Fruit fly (Drosophila melanogaster) whole organism, prepupa: ENCODE data around the gene CG8892.

ENCODE experiments used
- Blimp-1 ChIP-seq: fragments of 200-800 bp; sonication (Bioruptor generic); optimal IDR thresholded peaks from 3 replicates; lab custom pipeline; 2017; ENCODE audit warnings: missing biosample characterization, missing genetic modification characterization, mild to moderate bottlenecking, moderate library complexity, missing genetic modification reagents
- CG10631 ChIP-seq: fragments of 200-800 bp; sonication (Bioruptor generic); optimal IDR thresholded peaks from 2 replicates; lab custom pipeline; 2016; ENCODE audit warnings: missing biosample characterization, missing genetic modification characterization
- CG10669 ChIP-seq: fragments of 200-800 bp; sonication (Bioruptor generic); optimal IDR thresholded peaks from 3 replicates; lab custom pipeline; 2018; ENCODE audit warnings: missing biosample characterization, mild to moderate bottlenecking, missing genetic modification characterization, moderate library complexity
- CG11294 ChIP-seq: fragments of 200-800 bp; sonication (Bioruptor generic); IDR thresholded peaks from 2 replicates; pipeline ENCODE4 v1.3.6; 2022; ENCODE audit warnings: missing biosample characterization, missing genetic modification characterization
- CG11902 ChIP-seq: fragments of 200-800 bp; sonication (Bioruptor generic); optimal IDR thresholded peaks from 3 replicates; lab custom pipeline; 2016; ENCODE audit warnings: missing biosample characterization, missing genetic modification characterization
- CG16779 ChIP-seq: fragments of 200-800 bp; sonication (Bioruptor generic); optimal IDR thresholded peaks from 3 replicates; lab custom pipeline; 2017; ENCODE audit warnings: missing biosample characterization, mild to moderate bottlenecking, missing genetic modification characterization
- CG3032 ChIP-seq: fragments of 200-800 bp; optimal IDR thresholded peaks from 2 replicates; lab custom pipeline; 2019; ENCODE audit warnings: missing biosample characterization, mild to moderate bottlenecking, missing genetic modification characterization, moderate library complexity
- CG31627 ChIP-seq: fragments of 200-800 bp; sonication (Bioruptor generic); optimal IDR thresholded peaks from 3 replicates; lab custom pipeline; 2016; ENCODE audit warnings: missing biosample characterization, missing genetic modification characterization
- CG32006 ChIP-seq: fragments of 200-800 bp; sonication (Bioruptor generic); optimal IDR thresholded peaks from 3 replicates; lab custom pipeline; 2017; ENCODE audit warnings: missing biosample characterization, mild to moderate bottlenecking, missing genetic modification characterization
- CG34406 ChIP-seq: fragments of 200-800 bp; sonication (Bioruptor generic); optimal IDR thresholded peaks from 3 replicates; lab custom pipeline; 2016; ENCODE audit warnings: missing biosample characterization, missing genetic modification characterization
- CG3919 ChIP-seq: fragments of 200-800 bp; sonication (Bioruptor generic); optimal IDR thresholded peaks from 3 replicates; lab custom pipeline; 2016; ENCODE audit warnings: missing biosample characterization, missing genetic modification characterization
- CG4318 ChIP-seq: fragments of 200-800 bp; sonication (Bioruptor generic); optimal IDR thresholded peaks from 3 replicates; lab custom pipeline; 2017; ENCODE audit warnings: missing biosample characterization, mild to moderate bottlenecking, missing genetic modification characterization
- CG6163 ChIP-seq: fragments of 200-800 bp; sonication (Bioruptor generic); IDR thresholded peaks from 3 replicates; pipeline ENCODE4 v1.3.6; 2022; ENCODE audit warnings: missing biosample characterization, missing genetic modification characterization
- CG6276 ChIP-seq: fragments of 200-800 bp; sonication (Bioruptor generic); optimal IDR thresholded peaks from 2 replicates; lab custom pipeline; 2017; ENCODE audit warnings: missing biosample characterization, mild to moderate bottlenecking, missing genetic modification characterization
- CG6808 ChIP-seq: fragments of 200-800 bp; sonication (Bioruptor generic); optimal IDR thresholded peaks from 3 replicates; lab custom pipeline; 2017; ENCODE audit warnings: missing biosample characterization, missing genetic modification characterization, mild to moderate bottlenecking, moderate library complexity, missing genetic modification reagents
- CG7368 ChIP-seq: fragments of 200-800 bp; sonication (Bioruptor generic); optimal IDR thresholded peaks from 3 replicates; lab custom pipeline; 2016; ENCODE audit warnings: missing biosample characterization, missing genetic modification characterization
- CG8119 ChIP-seq: fragments of 200-800 bp; sonication (Bioruptor generic); IDR thresholded peaks from 3 replicates; pipeline ENCODE4 v1.3.6; 2022; ENCODE audit warnings: missing biosample characterization, missing genetic modification characterization
- CG8319 ChIP-seq: fragments of 200-800 bp; sonication (Bioruptor generic); optimal IDR thresholded peaks from 3 replicates; lab custom pipeline; 2016; ENCODE audit warnings: missing biosample characterization, missing genetic modification characterization
- CG8632 ChIP-seq: fragments of 200-800 bp; sonication (Bioruptor generic); optimal IDR thresholded peaks from 3 replicates; lab custom pipeline; 2016; ENCODE audit warnings: missing biosample characterization, missing genetic modification characterization
- CG9139 ChIP-seq: fragments of 200-800 bp; sonication (Bioruptor generic); optimal IDR thresholded peaks from 3 replicates; lab custom pipeline; 2017; ENCODE audit warnings: missing biosample characterization, mild to moderate bottlenecking, missing genetic modification characterization
- Eip75B ChIP-seq: fragments of 200-800 bp; sonication (Bioruptor generic); optimal IDR thresholded peaks from 3 replicates; lab custom pipeline; 2016; ENCODE audit warnings: missing biosample characterization, missing genetic modification characterization
- Eip78C ChIP-seq: fragments of 200-800 bp; sonication (Bioruptor generic); peaks from one replicate; lab custom pipeline; 2016; ENCODE audit warnings: missing biosample characterization, missing genetic modification characterization
- Ets21C ChIP-seq: fragments of 200-800 bp; sonication (Bioruptor generic); optimal IDR thresholded peaks from 3 replicates; lab custom pipeline; 2016; ENCODE audit warnings: missing biosample characterization, missing genetic modification characterization
- Ets96B ChIP-seq: fragments of 200-800 bp; optimal IDR thresholded peaks from 2 replicates; lab custom pipeline; 2019; ENCODE audit warnings: missing biosample characterization, mild to moderate bottlenecking, missing genetic modification characterization, moderate library complexity
- Gug ChIP-seq: fragments of 200-800 bp; sonication (Bioruptor generic); IDR thresholded peaks from 2 replicates; pipeline ENCODE4 v1.3.6; 2022; ENCODE audit warnings: missing biosample characterization, missing genetic modification characterization
- Met ChIP-seq: fragments of 200-800 bp; sonication (Bioruptor generic); optimal IDR thresholded peaks from 3 replicates; lab custom pipeline; 2016; ENCODE audit warnings: missing biosample characterization, missing genetic modification characterization
- Sox14 ChIP-seq: fragments of 200-800 bp; sonication (Bioruptor generic); optimal IDR thresholded peaks from 3 replicates; lab custom pipeline; 2016; ENCODE audit warnings: missing biosample characterization, missing genetic modification characterization
- Sox15 ChIP-seq: fragments of 200-800 bp; sonication (Bioruptor generic); optimal IDR thresholded peaks from 3 replicates; lab custom pipeline; 2016; ENCODE audit warnings: missing biosample characterization, missing genetic modification characterization
- achi ChIP-seq: fragments of 200-800 bp; sonication (Bioruptor generic); optimal IDR thresholded peaks from 3 replicates; lab custom pipeline; 2016; ENCODE audit warnings: missing biosample characterization, missing genetic modification characterization
- dac ChIP-seq: fragments of 200-800 bp; sonication (Bioruptor generic); optimal IDR thresholded peaks from 2 replicates; lab custom pipeline; 2017; ENCODE audit warnings: missing biosample characterization, mild to moderate bottlenecking, missing genetic modification characterization
- esn ChIP-seq: fragments of 200-800 bp; sonication (Bioruptor generic); optimal IDR thresholded peaks from 2 replicates; lab custom pipeline; 2016; ENCODE audit warnings: missing biosample characterization, mild to moderate bottlenecking, missing genetic modification characterization, moderate library complexity
- fkh ChIP-seq: fragments of 200-800 bp; sonication (Bioruptor generic); optimal IDR thresholded peaks from 3 replicates; lab custom pipeline; 2017; ENCODE audit warnings: missing biosample characterization, mild to moderate bottlenecking, missing genetic modification characterization, moderate library complexity
- lz ChIP-seq: fragments of 200-800 bp; sonication (Bioruptor generic); optimal IDR thresholded peaks from 3 replicates; lab custom pipeline; 2016; ENCODE audit warnings: missing biosample characterization, missing genetic modification characterization
- net ChIP-seq: fragments of 200-800 bp; sonication (Bioruptor generic); optimal IDR thresholded peaks from 3 replicates; lab custom pipeline; 2016; ENCODE audit warnings: missing biosample characterization, missing genetic modification characterization
- pdm3 ChIP-seq: fragments of 200-800 bp; sonication (Bioruptor generic); optimal IDR thresholded peaks from 3 replicates; lab custom pipeline; 2016; ENCODE audit warnings: missing biosample characterization, missing genetic modification characterization
- spab ChIP-seq: fragments of 200-800 bp; sonication (Bioruptor generic); optimal IDR thresholded peaks from 2 replicates; lab custom pipeline; 2017; ENCODE audit warnings: missing biosample characterization, mild to moderate bottlenecking, missing genetic modification characterization, missing genetic modification reagents
- ss ChIP-seq, 2 experiments: fragments of 200-800 bp; sonication (Bioruptor generic); optimal IDR thresholded peaks; 2 replicates in 1 of 2; 3 replicates in 1 of 2; lab custom pipeline; 2017 to 2018; ENCODE audit warnings: mild to moderate bottlenecking in 2 of 2, missing biosample characterization in 2 of 2, missing genetic modification characterization in 2 of 2, moderate library complexity in 1 of 2
- topi ChIP-seq: fragments of 200-800 bp; sonication (Bioruptor generic); optimal IDR thresholded peaks from 3 replicates; lab custom pipeline; 2016; ENCODE audit warnings: missing biosample characterization, missing genetic modification characterization
- vri ChIP-seq: fragments of 200-800 bp; sonication (Bioruptor generic); optimal IDR thresholded peaks from 3 replicates; lab custom pipeline; 2016; ENCODE audit warnings: missing biosample characterization, mild to moderate bottlenecking, missing genetic modification characterization

The CG8892 gene

dm6 chr2L:4945300-4945699 lies 36.1 kb downstream of the CG8892 start, which contains the start of the genes mRpL24 and betaggt-I (continued):
- TF ChIP-seq ss (GFP tag; optimal IDR thresholded peaks at IDR 0.05; lab: Kevin White, UChicago) (peak; percentile 89 to 94), Sox15 (peak; percentile 96), Eip78C (GFP tag; lab: Kevin White, UChicago) (peak; percentile 99), CG4318 (GFP tag; lab: Kevin White, UChicago) (peak; percentile 94), CG9139 (peak; percentile 93), vri (GFP tag; lab: Kevin White, UChicago) (peak; percentile 89), spab (GFP tag; lab: Kevin White, UChicago) (peak; percentile 92), Ets96B (peak; percentile 98), Blimp-1 (peak; percentile 87), CG10631 (GFP tag; lab: Kevin White, UChicago) (peak; percentile 98), CG10669 (GFP tag; lab: Kevin White, UChicago) (peak; percentile 96), CG16779 (peak; percentile 90), CG8632 (GFP tag; lab: Kevin White, UChicago) (peak; percentile 96), net (peak; percentile 96), Met (GFP tag; lab: Kevin White, UChicago) (peak; percentile 95), achi (GFP tag; lab: Kevin White, UChicago) (peak; percentile 95), lz (GFP tag; lab: Kevin White, UChicago) (peak; percentile 97), dac (GFP tag; lab: Kevin White, UChicago) (peak; percentile 93), topi (GFP tag; lab: Kevin White, UChicago) (peak; percentile 96), CG3919 (GFP tag; lab: Kevin White, UChicago) (peak; percentile 97), CG3032 (tag; lab: Kevin White, UChicago) (peak; percentile 99), Ets21C (peak; percentile 90), CG11902 (GFP tag; lab: Kevin White, UChicago) (peak; percentile 92), esn (GFP tag; lab: Kevin White, UChicago) (peak; percentile 98), CG34406 (GFP tag; lab: Kevin White, UChicago) (peak; percentile 97), CG11294 (GFP tag; lab: Robert Waterston, UW) (peak; percentile 96), CG8119 (GFP tag; lab: Robert Waterston, UW) (peak; percentile 95), CG6276 (GFP tag; lab: Kevin White, UChicago) (peak; percentile 92), CG31627 (GFP tag; lab: Kevin White, UChicago) (peak; percentile 95), CG6163 (GFP tag; lab: Robert Waterston, UW) (peak; percentile 98), CG6808 (GFP tag; lab: Kevin White, UChicago) (peak; percentile 90), fkh (peak; percentile 87), CG7368 (GFP tag; lab: Kevin White, UChicago) (peak; percentile 90), pdm3 (GFP tag; lab: Kevin White, UChicago) (peak; percentile 97), CG8319 (peak; percentile 89), Gug (GFP tag; lab: Robert Waterston, UW) (peak; percentile 98), CG32006 (GFP tag; lab: Kevin White, UChicago) (peak; percentile 97), Eip75B (GFP tag; lab: Kevin White, UChicago) (peak; percentile 94)

- TF ChIP-seq Sox14, result no peak
- no peak for TF ChIP-seq CG8119 (GFP tag; lab: Robert Waterston, UW)
- TF ChIP-seq Ets96B, result no peak
These were observed 39.1 kb downstream of the CG8892 start, which contains the start of gene synr for dm6 chr2L:4942257-4942792. Gene synr (plus strand): TSS chr2L:4942742.

dm6 chr2L:4937060-4937459 lies 44.3 kb downstream of the CG8892 start, which contains the start of gene Sgs1:
Gene Sgs1 (plus strand): TSS chr2L:4937409.
- TF ChIP-seq CG34406 (GFP tag; lab: Kevin White, UChicago), result no peak
- TF ChIP-seq vri (GFP tag; lab: Kevin White, UChicago), result peak; percentile 8
